Worm (Caenorhabditis elegans) whole organism, L4 larva: ENCODE data around the gene dnpp-1.

Source experiments
- lin-13 ChIP-seq: fragments of 150-350 bp; optimal IDR thresholded peaks from 2 replicates; lab custom pipeline; 2014; ENCODE audit warnings: missing biosample characterization, missing genetic modification reagents, missing genetic modification characterization
- mep-1 ChIP-seq: fragments of 150-350 bp; sonication (generic microtip); optimal IDR thresholded peaks from 3 replicates; lab custom pipeline; 2014; ENCODE audit warnings: missing biosample characterization, missing genetic modification characterization
- mxl-3 ChIP-seq: fragments of 200-800 bp; sonication (Bioruptor generic); optimal IDR thresholded peaks from 2 replicates; lab custom pipeline; 2018; ENCODE audit warnings: mild to moderate bottlenecking, missing genetic modification characterization, missing compliant biosample characterization
- nhr-237 ChIP-seq: sonication (generic microtip); optimal IDR thresholded peaks from 2 replicates; lab custom pipeline; 2017; ENCODE audit warnings: missing biosample characterization, missing genetic modification characterization
- nhr-77 ChIP-seq: fragments of 150-350 bp; optimal IDR thresholded peaks from 2 replicates; lab custom pipeline; 2014; ENCODE audit warnings: missing biosample characterization, missing genetic modification characterization
- pha-4 ChIP-seq, 2 experiments: fragments of 150-350 bp in 1 of 2; fragments of 200-800 bp in 1 of 2; sonication (Bioruptor generic) in 1 of 2; IDR thresholded peaks in 1 of 2; optimal IDR thresholded peaks in 1 of 2; 2 replicates each; pipeline versions ENCODE4 v1.3.6 to Lab custom; 2014 to 2022; ENCODE audit warnings: missing genetic modification characterization in 2 of 2, missing genetic modification reagents in 2 of 2, missing biosample characterization in 1 of 2, missing compliant biosample characterization in 1 of 2
- zip-11 ChIP-seq: fragments of 200-800 bp; sonication (Bioruptor generic); IDR thresholded peaks from 2 replicates; pipeline ENCODE4 v1.3.6; 2022; ENCODE audit warnings: missing genetic modification characterization, missing compliant biosample characterization

ce11 chrIII:5863774-5864173 is at the start of gene dnpp-1:
- TF ChIP-seq mep-1 (no peak), mxl-3 (GFP tag; lab: Kevin White, UChicago) (no peak), pha-4 (GFP tag; IDR thresholded peaks at IDR 0.05; lab: Robert Waterston, UW) (no peak), pha-4 (tag; optimal IDR thresholded peaks at IDR 0.05; lab: Kevin White, UChicago) (no peak), nhr-237 (tag; lab: Kevin White, UChicago) (no peak), lin-13 (GFP tag; lab: Kevin White, UChicago) (no peak), nhr-77 (no peak), zip-11 (GFP tag; lab: Robert Waterston, UW) (no peak)
